Worm (Caenorhabditis elegans) whole organism, midembryonic: ENCODE data around the gene T13C2.3.

Experiments used
- T22C8.4 ChIP-seq: fragments of 200-800 bp; sonication (Bioruptor generic); IDR thresholded peaks from 2 replicates; pipeline ENCODE4 v1.3.6; 2022; ENCODE audit warnings: missing genetic modification characterization, missing compliant biosample characterization
- cog-1 ChIP-seq: sonication (generic microtip); optimal IDR thresholded peaks from 2 replicates; lab custom pipeline; 2016; ENCODE audit warnings: missing genetic modification characterization, missing compliant biosample characterization
- flt-1 ChIP-seq: fragments of 200-800 bp; sonication (Bioruptor generic); IDR thresholded peaks from 2 replicates; pipeline ENCODE4 v1.3.6; 2022; ENCODE audit warnings: missing genetic modification characterization, missing compliant biosample characterization
- klf-2 ChIP-seq: fragments of 200-800 bp; sonication (Bioruptor generic); conservative IDR thresholded peaks from 2 replicates; pipeline ENCODE4 v1.3.6; 2022; ENCODE audit warnings: missing genetic modification reagents, missing genetic modification characterization, missing compliant biosample characterization
- med-1 ChIP-seq: sonication (generic microtip); optimal IDR thresholded peaks from 2 replicates; lab custom pipeline; 2017; ENCODE audit warnings: missing genetic modification characterization, mild to moderate bottlenecking, missing compliant biosample characterization, antibody characterized with exemption, missing genetic modification reagents; ENCODE audit not compliant: insufficient read depth
- ref-1 ChIP-seq: fragments of 200-800 bp; sonication (Bioruptor generic); conservative IDR thresholded peaks from 2 replicates; pipeline ENCODE4 v1.3.6; 2022; ENCODE audit warnings: missing genetic modification reagents, missing genetic modification characterization, missing compliant biosample characterization
- tab-1 ChIP-seq: fragments of 200-800 bp; sonication (Bioruptor generic); IDR thresholded peaks from 2 replicates; pipeline ENCODE4 v1.3.6; 2022; ENCODE audit warnings: missing genetic modification characterization, missing compliant biosample characterization
- ztf-23 ChIP-seq: fragments of 200-800 bp; sonication (Bioruptor generic); IDR thresholded peaks from 2 replicates; pipeline ENCODE4 v1.3.6; 2022; ENCODE audit warnings: missing genetic modification reagents, missing genetic modification characterization, missing compliant biosample characterization
- ztf-29 ChIP-seq: fragments of 200-800 bp; sonication (Bioruptor generic); IDR thresholded peaks from 2 replicates; pipeline ENCODE4 v1.3.6; 2022; ENCODE audit warnings: missing genetic modification reagents, missing genetic modification characterization, missing compliant biosample characterization

The T13C2.3 gene

DNA sequence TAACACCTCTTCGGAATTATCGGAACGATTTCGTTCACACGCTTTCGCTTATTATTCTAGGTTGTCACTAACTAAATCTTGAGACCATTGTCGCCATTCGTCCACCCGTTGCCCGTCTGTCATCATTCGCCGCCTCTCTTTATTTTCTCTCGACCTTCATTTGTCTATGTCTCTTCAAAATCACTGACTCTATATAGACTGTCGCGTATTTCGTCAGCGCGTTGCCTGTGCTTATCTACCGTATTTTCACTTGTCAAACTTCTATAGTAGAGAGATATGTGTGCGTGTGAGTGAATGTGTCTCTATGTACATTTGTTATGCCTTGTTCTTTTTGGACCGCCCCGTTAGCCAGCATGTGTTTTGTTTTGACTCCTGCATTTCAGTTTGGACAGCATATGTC, 40.1 kb downstream of the T13C2.3 start:
- TF ChIP-seq ztf-23 (GFP tag; lab: Robert Waterston, UW) (no peak), flt-1 (GFP tag; lab: Robert Waterston, UW) (no peak), ztf-29 (GFP tag; lab: Robert Waterston, UW) (no peak)

DNA sequence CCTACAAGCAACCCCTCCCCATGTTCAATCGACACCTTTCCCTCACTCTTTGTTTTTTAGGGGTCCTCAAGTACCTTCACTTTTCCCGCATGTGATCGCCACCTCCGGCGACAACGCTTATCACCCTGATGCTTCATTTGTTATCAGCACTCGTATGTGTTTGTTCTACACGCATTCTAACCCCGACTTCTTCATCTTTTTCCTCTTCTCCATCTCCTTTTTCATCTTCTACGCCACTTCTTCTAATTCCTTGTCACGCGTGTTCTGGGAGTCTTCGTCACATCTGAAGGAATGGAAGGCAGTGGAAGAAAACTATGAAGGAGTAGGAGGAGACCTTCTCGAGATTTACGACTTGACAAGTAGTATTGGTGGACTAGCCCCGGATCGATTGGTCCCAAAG, 41.0 kb downstream of the T13C2.3 start:
- no peak for TF ChIP-seq ref-1 (GFP tag; lab: Robert Waterston, UW)
- no peak for TF ChIP-seq ztf-29 (GFP tag; lab: Robert Waterston, UW)
- TF ChIP-seq ztf-23 (GFP tag; lab: Robert Waterston, UW), result no peak
- TF ChIP-seq flt-1 (GFP tag; lab: Robert Waterston, UW), result no peak
- TF ChIP-seq klf-2 (GFP tag; lab: Robert Waterston, UW), result no peak
- TF ChIP-seq cog-1 (tag; lab: Kevin White, UChicago), result no peak

DNA sequence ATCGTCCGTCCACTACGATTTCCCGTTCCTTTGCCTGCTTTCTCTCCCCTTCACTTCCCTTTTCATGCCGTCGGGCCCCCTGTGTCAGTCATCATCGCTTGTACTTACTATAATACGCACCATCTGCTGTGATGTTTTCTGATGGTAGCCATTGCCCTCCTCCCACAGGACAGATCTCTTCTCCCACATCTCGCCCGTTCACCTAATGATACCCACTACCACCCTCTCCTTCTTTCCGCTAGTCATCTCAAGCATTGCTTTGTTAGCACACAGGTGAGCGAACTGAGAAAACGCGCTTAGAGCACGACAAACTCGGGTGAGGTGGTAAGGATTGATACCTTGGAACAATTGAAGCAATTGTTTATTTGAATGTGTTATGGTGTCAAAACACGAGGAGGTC, 41.9 kb downstream of the T13C2.3 start:
- TF ChIP-seq med-1 (GFP tag; lab: Kevin White, UChicago) (no peak), T22C8.4 (GFP tag; lab: Robert Waterston, UW) (no peak), klf-2 (GFP tag; lab: Robert Waterston, UW) (no peak), ztf-29 (GFP tag; lab: Robert Waterston, UW) (no peak), ztf-23 (GFP tag; lab: Robert Waterston, UW) (0 out of 2 replicates have a peak, but pooled peaks have one; percentile 47), tab-1 (GFP tag; lab: Robert Waterston, UW) (peak; percentile 66; the same call in 1 of the 2 replicates), ref-1 (GFP tag; lab: Robert Waterston, UW) (no peak), flt-1 (GFP tag; lab: Robert Waterston, UW) (no peak)

DNA sequence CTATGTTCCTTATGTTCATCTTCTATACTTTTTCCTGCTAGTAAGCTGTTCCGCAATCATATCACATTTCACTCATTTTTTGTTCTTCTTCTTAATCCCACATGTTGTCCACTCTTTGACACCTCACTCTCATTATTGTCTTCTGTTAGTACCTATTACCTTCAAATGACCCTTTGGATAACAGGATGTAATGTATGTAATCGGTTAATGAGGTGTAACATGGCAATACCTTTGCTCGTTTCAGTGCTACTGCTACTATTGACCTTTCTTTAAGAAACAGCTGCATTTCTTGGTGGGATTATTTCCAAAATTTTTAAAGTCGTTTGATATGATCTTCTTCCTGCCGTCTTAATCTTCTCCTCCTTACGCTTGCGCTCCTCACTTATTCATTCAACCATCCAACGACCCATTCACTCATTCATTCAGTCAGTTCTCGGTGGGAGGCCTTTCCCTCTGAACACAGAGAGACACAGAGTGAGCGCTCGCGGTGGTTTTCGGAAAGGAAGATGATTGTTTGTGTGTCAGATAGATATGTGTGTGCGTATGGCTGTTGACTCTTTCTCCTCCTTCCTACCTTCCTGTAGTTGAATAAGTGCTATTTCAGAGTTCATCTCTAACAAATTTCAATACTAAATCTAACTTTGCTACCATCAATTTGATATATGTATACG, 42.6 kb downstream of the T13C2.3 start:
- TF ChIP-seq ref-1 (GFP tag; lab: Robert Waterston, UW), result no peak
- no peak for TF ChIP-seq T22C8.4 (GFP tag; lab: Robert Waterston, UW)
- no peak for TF ChIP-seq klf-2 (GFP tag; lab: Robert Waterston, UW)
- TF ChIP-seq flt-1 (GFP tag; lab: Robert Waterston, UW), result no peak
- TF ChIP-seq ztf-29 (GFP tag; lab: Robert Waterston, UW), result no peak
- TF ChIP-seq tab-1 (GFP tag; lab: Robert Waterston, UW), result no peak
- TF ChIP-seq med-1 (GFP tag; lab: Kevin White, UChicago), result no peak
- TF ChIP-seq ztf-23 (GFP tag; lab: Robert Waterston, UW), result no peak
- TF ChIP-seq cog-1 (tag; lab: Kevin White, UChicago), result no peak

DNA sequence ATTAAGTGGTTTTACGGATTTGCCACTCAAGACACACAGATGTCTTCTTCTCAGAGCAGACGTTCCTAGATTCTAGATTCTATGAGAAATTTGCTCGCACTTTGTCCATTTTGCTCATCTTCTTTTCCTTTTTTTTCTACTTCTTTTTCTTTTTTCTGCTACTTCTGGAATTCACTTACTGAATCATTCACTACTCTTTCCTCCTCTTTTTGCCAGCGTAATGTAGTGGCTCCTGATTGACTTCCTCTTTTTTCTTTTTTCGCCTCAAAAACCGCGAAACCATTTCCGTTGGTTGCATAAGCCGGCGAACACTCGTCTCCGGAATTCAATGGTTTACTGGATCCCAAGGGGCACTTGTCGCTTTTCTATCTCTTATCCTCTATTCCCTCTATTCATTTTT, 43.2 kb downstream of the T13C2.3 start:
- TF ChIP-seq ztf-29 (GFP tag; lab: Robert Waterston, UW), result no peak
- no peak for TF ChIP-seq flt-1 (GFP tag; lab: Robert Waterston, UW)
- TF ChIP-seq klf-2 (GFP tag; lab: Robert Waterston, UW), result no peak

DNA sequence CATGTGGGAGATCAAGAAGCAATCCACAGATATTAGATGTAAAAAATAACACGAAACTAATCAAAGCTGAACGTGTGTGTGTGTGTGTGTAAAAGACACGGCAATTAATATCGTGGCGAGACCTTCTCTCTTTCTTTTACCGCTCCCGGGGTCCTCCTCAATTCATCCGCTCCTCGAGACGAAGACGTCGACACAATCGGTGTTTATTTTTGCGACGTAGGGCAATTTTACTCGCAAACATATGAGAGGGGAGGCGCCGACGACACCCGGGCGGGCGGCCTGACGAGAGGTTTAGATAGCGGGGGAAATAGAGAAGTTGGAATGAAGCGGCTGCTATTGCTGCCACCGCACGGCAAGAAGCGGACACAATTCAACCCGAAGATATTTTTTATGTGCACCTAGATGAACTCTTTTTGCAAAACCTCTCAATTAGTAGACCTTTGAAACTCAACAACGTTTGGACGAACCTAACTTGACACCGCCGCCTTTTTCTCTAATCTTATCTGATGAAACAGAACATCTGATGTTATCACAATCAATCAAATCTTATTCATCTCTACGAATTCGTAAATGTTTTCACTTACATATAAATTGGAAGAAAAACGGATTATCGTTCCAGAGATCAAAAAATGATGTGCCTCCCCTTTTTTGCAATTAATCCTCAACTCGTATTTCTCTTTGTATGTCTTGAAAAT, 43.8 kb downstream of the T13C2.3 start:
- TF ChIP-seq ztf-23 (GFP tag; lab: Robert Waterston, UW) (0 out of 2 replicates have a peak, but pooled peaks have one; percentile 32), T22C8.4 (GFP tag; lab: Robert Waterston, UW) (0 out of 2 replicates have a peak, but pooled peaks have one; percentile 14), flt-1 (GFP tag; lab: Robert Waterston, UW) (no peak)

DNA sequence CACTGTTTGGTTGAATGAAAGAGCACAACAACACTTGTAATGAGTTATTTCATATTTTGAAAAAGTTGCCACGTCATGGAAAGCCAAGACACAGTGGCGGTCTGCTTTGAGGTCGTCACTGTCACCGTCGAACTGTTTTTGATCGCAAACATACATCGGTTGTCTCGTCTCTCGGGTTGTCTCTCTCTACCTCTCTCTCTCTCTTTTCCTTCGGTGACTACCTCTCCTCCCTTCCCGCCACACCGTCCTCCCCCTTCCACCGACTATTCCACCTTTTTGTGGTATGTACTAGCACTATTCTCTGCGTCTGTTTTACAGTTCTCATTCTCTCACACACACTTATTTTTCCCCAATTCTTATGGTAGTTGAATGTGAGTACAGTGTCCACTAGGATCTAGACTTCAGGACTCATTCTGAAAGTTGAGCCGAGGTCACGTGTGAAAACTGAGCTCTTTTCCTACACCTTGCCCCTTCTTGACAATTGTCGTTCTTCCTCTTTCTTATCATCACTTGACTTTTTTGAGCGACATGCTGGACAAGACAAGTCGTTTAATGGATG, 44.8 kb downstream of the T13C2.3 start:
- TF ChIP-seq T22C8.4 (GFP tag; lab: Robert Waterston, UW) (no peak), tab-1 (GFP tag; lab: Robert Waterston, UW) (no peak), ztf-29 (GFP tag; lab: Robert Waterston, UW) (no peak), ref-1 (GFP tag; lab: Robert Waterston, UW) (no peak), cog-1 (tag; lab: Kevin White, UChicago) (no peak), klf-2 (GFP tag; lab: Robert Waterston, UW) (no peak), med-1 (GFP tag; lab: Kevin White, UChicago) (no peak), ztf-23 (GFP tag; lab: Robert Waterston, UW) (no peak), flt-1 (GFP tag; lab: Robert Waterston, UW) (no peak)

DNA sequence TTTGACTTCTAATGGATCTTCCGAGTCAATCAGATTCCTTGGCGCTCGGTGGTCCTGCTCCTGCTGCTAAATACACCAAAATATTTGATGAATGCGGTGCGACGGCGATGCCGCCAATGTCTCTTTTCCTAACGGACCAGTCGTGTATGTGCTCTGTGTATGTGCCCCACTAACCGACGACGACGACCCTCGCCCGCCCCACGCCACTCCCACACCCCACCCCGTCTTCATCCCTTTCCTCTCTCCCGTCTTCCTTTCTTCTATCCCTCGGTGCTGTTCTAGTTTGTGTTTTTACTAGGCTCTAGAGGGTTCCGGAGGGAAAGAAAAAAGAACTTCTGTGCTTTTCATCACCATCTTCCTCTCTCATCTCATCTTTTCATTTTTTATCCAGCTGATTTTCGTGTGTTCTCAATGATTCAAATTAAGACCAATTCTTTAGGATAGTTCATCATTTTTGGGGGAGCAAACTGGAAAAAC, 45.6 kb downstream of the T13C2.3 start, which contains the start of gene egl-27:
Gene egl-27 (plus strand): TSS at position 427 of the 477 bp plus-strand sequence.
- TF ChIP-seq flt-1 (GFP tag; lab: Robert Waterston, UW) (peak; percentile 66; the same call in 1 of the 2 replicates), ztf-23 (GFP tag; lab: Robert Waterston, UW) (0 out of 2 replicates have a peak, but pooled peaks have one; percentile 29), ztf-29 (GFP tag; lab: Robert Waterston, UW) (no peak), tab-1 (GFP tag; lab: Robert Waterston, UW) (no peak), cog-1 (tag; lab: Kevin White, UChicago) (no peak), med-1 (GFP tag; lab: Kevin White, UChicago) (no peak)

DNA sequence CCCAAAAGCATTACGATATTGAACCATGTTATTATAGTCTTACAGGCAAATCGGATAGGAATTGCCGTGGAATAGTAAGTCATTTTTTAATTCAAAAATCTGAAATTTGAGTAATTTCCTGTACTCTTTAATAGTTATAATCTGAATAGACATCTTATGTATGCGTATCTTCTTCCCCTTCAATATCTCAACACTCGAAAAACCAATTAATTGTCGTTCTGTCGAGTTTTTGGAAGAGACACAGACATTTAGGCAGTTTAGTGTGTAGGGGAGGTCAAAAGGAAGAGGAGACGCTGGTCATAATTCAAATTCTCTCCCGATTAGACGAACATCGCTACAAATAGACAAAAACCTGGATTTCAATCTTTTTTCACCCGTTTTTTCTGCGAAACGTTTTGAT, 46.5 kb downstream of the T13C2.3 start:
- TF ChIP-seq flt-1 (GFP tag; lab: Robert Waterston, UW), result peak; percentile 35; the same call in 1 of the 2 replicates
- no peak for TF ChIP-seq tab-1 (GFP tag; lab: Robert Waterston, UW)
- no peak for TF ChIP-seq ref-1 (GFP tag; lab: Robert Waterston, UW)
- peak; percentile 22 for TF ChIP-seq med-1 (GFP tag; lab: Kevin White, UChicago)
- TF ChIP-seq klf-2 (GFP tag; lab: Robert Waterston, UW), result no peak
- TF ChIP-seq T22C8.4 (GFP tag; lab: Robert Waterston, UW), result no peak
- TF ChIP-seq ztf-23 (GFP tag; lab: Robert Waterston, UW), result no peak
- no peak for TF ChIP-seq cog-1 (tag; lab: Kevin White, UChicago)
- TF ChIP-seq ztf-29 (GFP tag; lab: Robert Waterston, UW), result no peak
